Worm (Caenorhabditis elegans) whole organism, L2 larva: ENCODE data around the gene ncl-1.
A peak's percentile ranks its signal among the peaks of the same experiment; 100 is the strongest.

Experiments used
- C34F6.9 ChIP-seq: fragments of 150-350 bp; optimal IDR thresholded peaks from 2 replicates; lab custom pipeline; 2014; ENCODE audit warnings: missing biosample characterization, missing genetic modification characterization
- F13H6.1 ChIP-seq: sonication (generic microtip); optimal IDR thresholded peaks from 2 replicates; lab custom pipeline; 2016; ENCODE audit warnings: missing genetic modification characterization, missing compliant biosample characterization
- Y55F3AM.14 ChIP-seq: fragments of 200-800 bp; sonication (Bioruptor generic); optimal IDR thresholded peaks from 2 replicates; lab custom pipeline; 2018; ENCODE audit warnings: mild to moderate bottlenecking, missing genetic modification characterization, missing compliant biosample characterization
- ZK546.5 ChIP-seq: sonication (generic microtip); optimal IDR thresholded peaks from 2 replicates; lab custom pipeline; 2017; ENCODE audit warnings: missing biosample characterization, missing genetic modification characterization
- ama-1 ChIP-seq: fragments of 150-350 bp; optimal IDR thresholded peaks from 2 replicates; lab custom pipeline; 2018; ENCODE audit warnings: inconsistent platforms
- blmp-1 ChIP-seq: sonication (generic microtip); optimal IDR thresholded peaks from 2 replicates; lab custom pipeline; 2017; ENCODE audit warnings: missing genetic modification characterization, mild to moderate bottlenecking, missing compliant biosample characterization, antibody characterized with exemption, moderate library complexity; ENCODE audit not compliant: insufficient read depth
- ceh-16 ChIP-seq: fragments of 150-350 bp; optimal IDR thresholded peaks from 2 replicates; lab custom pipeline; 2014; ENCODE audit warnings: missing biosample characterization, missing genetic modification characterization
- dmd-4 ChIP-seq: sonication (generic microtip); optimal IDR thresholded peaks from 2 replicates; lab custom pipeline; 2017; ENCODE audit warnings: missing biosample characterization, missing genetic modification characterization
- egl-27 ChIP-seq: sonication (generic microtip); optimal IDR thresholded peaks from 3 replicates; lab custom pipeline; 2017; ENCODE audit warnings: missing biosample characterization, missing genetic modification reagents, missing genetic modification characterization
- elt-1 ChIP-seq: fragments of 150-350 bp; optimal IDR thresholded peaks from 2 replicates; lab custom pipeline; 2014; ENCODE audit warnings: missing biosample characterization, missing genetic modification characterization
- elt-3 ChIP-seq: sonication (generic microtip); optimal IDR thresholded peaks from 2 replicates; lab custom pipeline; 2017; ENCODE audit warnings: missing biosample characterization, missing genetic modification characterization
- fos-1 ChIP-seq: fragments of 150-350 bp; optimal IDR thresholded peaks from 2 replicates; lab custom pipeline; 2014; ENCODE audit warnings: missing biosample characterization, missing genetic modification characterization
- lin-11 ChIP-seq: fragments of 150-350 bp; sonication (generic microtip); optimal IDR thresholded peaks from 2 replicates; lab custom pipeline; 2014; ENCODE audit warnings: missing biosample characterization, missing genetic modification characterization, inconsistent platforms, mixed read lengths
- lin-13 ChIP-seq: fragments of 150-350 bp; optimal IDR thresholded peaks from 2 replicates; lab custom pipeline; 2014; ENCODE audit warnings: missing biosample characterization, missing genetic modification reagents, missing genetic modification characterization
- mab-5 ChIP-seq: fragments of 150-350 bp; optimal IDR thresholded peaks from 2 replicates; lab custom pipeline; 2014; ENCODE audit warnings: missing biosample characterization, missing genetic modification characterization
- mbf-1 ChIP-seq: sonication (generic microtip); optimal IDR thresholded peaks from 2 replicates; lab custom pipeline; 2017; ENCODE audit warnings: missing biosample characterization, missing genetic modification characterization
- mdl-1 ChIP-seq, 2 experiments: fragments of 150-350 bp in 1 of 2; sonication (generic microtip) in 1 of 2; optimal IDR thresholded peaks; 2 replicates each; lab custom pipeline; 2017; ENCODE audit warnings: missing biosample characterization in 2 of 2, missing genetic modification characterization in 2 of 2
- nhr-12 ChIP-seq: fragments of 150-350 bp; optimal IDR thresholded peaks from 2 replicates; lab custom pipeline; 2014; ENCODE audit warnings: missing biosample characterization, missing genetic modification characterization
- nhr-129 ChIP-seq: fragments of 150-350 bp; optimal IDR thresholded peaks from 2 replicates; lab custom pipeline; 2014; ENCODE audit warnings: missing biosample characterization, missing genetic modification characterization
- nhr-6 ChIP-seq: fragments of 150-350 bp; optimal IDR thresholded peaks from 2 replicates; lab custom pipeline; 2014; ENCODE audit warnings: missing biosample characterization, missing genetic modification characterization
- nhr-77 ChIP-seq: fragments of 150-350 bp; optimal IDR thresholded peaks from 2 replicates; lab custom pipeline; 2014; ENCODE audit warnings: missing biosample characterization, missing genetic modification characterization
- sem-4 ChIP-seq: fragments of 150-350 bp; optimal IDR thresholded peaks from 2 replicates; lab custom pipeline; 2014; ENCODE audit warnings: missing biosample characterization, missing genetic modification reagents, missing genetic modification characterization
- skn-1 ChIP-seq: sonication (generic microtip); optimal IDR thresholded peaks from 2 replicates; lab custom pipeline; 2017; ENCODE audit warnings: missing biosample characterization, missing genetic modification characterization
- sma-3 ChIP-seq: sonication (generic microtip); optimal IDR thresholded peaks from 2 replicates; lab custom pipeline; 2016; ENCODE audit warnings: missing genetic modification reagents, missing genetic modification characterization, missing compliant biosample characterization
- snpc-4 ChIP-seq: fragments of 150-350 bp; optimal IDR thresholded peaks from 2 replicates; lab custom pipeline; 2014; ENCODE audit warnings: missing biosample characterization, missing genetic modification characterization
- unc-39 ChIP-seq: fragments of 150-350 bp; optimal IDR thresholded peaks from 2 replicates; lab custom pipeline; 2014; ENCODE audit warnings: missing biosample characterization, missing genetic modification characterization
- unc-55 ChIP-seq: fragments of 150-350 bp; sonication (generic microtip); optimal IDR thresholded peaks from 3 replicates; lab custom pipeline; 2014; ENCODE audit warnings: missing biosample characterization, missing genetic modification reagents, missing genetic modification characterization
- unc-62 ChIP-seq: fragments of 150-350 bp; optimal IDR thresholded peaks from 2 replicates; lab custom pipeline; 2014; ENCODE audit warnings: missing biosample characterization, missing genetic modification reagents, missing genetic modification characterization
- zag-1 ChIP-seq: fragments of 150-350 bp; optimal IDR thresholded peaks from 2 replicates; lab custom pipeline; 2014; ENCODE audit warnings: missing biosample characterization, missing genetic modification characterization
- ztf-4 ChIP-seq: fragments of 150-350 bp; optimal IDR thresholded peaks from 2 replicates; lab custom pipeline; 2014; ENCODE audit warnings: missing biosample characterization, missing genetic modification characterization

ncl-1 gene

ce11 chrIII:7719364-7719936 is at the start of gene ncl-1:
Gene ncl-1 (plus strand): TSS chrIII:7719729.
- TF ChIP-seq nhr-129 (peak; percentile 76), egl-27 (tag; lab: Kevin White, UChicago) (no peak), Y55F3AM.14 (GFP tag; lab: Kevin White, UChicago) (no peak), lin-13 (GFP tag; lab: Kevin White, UChicago) (peak; percentile 51), C34F6.9 (tag; lab: Kevin White, UChicago) (peak; percentile 46)

- no peak for TF ChIP-seq Y55F3AM.14 (GFP tag; lab: Kevin White, UChicago)
- TF ChIP-seq lin-11 (tag; lab: Kevin White, UChicago), result no peak
- no peak for TF ChIP-seq nhr-12
- TF ChIP-seq ceh-16, result no peak
- no peak for TF ChIP-seq nhr-6 (tag; lab: Kevin White, UChicago)
- TF ChIP-seq egl-27 (tag; lab: Kevin White, UChicago), result no peak
- no peak for TF ChIP-seq zag-1 (tag; lab: Kevin White, UChicago)
- no peak for TF ChIP-seq mbf-1 (tag; lab: Kevin White, UChicago)
- TF ChIP-seq fos-1 (tag; lab: Kevin White, UChicago), result no peak
- no peak for TF ChIP-seq mdl-1 (tag; optimal IDR thresholded peaks at IDR 0.05; lab: Kevin White, UChicago)
- TF ChIP-seq blmp-1 (tag; lab: Kevin White, UChicago), result no peak
Observed at ce11 chrIII:7672411-7672810, 47.1 kb upstream of the ncl-1 start.

ce11 chrIII:7692287-7692686 is 27.2 kb upstream of the ncl-1 start:
- no peak for TF ChIP-seq skn-1
- no peak for TF ChIP-seq snpc-4
- TF ChIP-seq nhr-129, result no peak
- TF ChIP-seq blmp-1 (tag; lab: Kevin White, UChicago), result no peak
- TF ChIP-seq unc-62 (GFP tag; lab: Kevin White, UChicago), result no peak
- TF ChIP-seq, all 48 proteins: peak for 0

ce11 chrIII:7694274-7694673 is 25.3 kb upstream of the ncl-1 start, which contains the start of gene C18H2.5:
Gene C18H2.5 (minus strand): TSS chrIII:7694374.
- no peak for TF ChIP-seq elt-3
- TF ChIP-seq ZK546.5 (tag; lab: Kevin White, UChicago), result no peak
- no peak for TF ChIP-seq ama-1 (lab: Kevin White, UChicago)
- no peak for TF ChIP-seq dmd-4 (tag; lab: Kevin White, UChicago)
- TF ChIP-seq Y55F3AM.14 (GFP tag; lab: Kevin White, UChicago), result no peak
- no peak for TF ChIP-seq ztf-4 (tag; lab: Kevin White, UChicago)
- TF ChIP-seq unc-62 (GFP tag; lab: Kevin White, UChicago), result no peak
- no peak for TF ChIP-seq C34F6.9 (tag; lab: Kevin White, UChicago)

- TF ChIP-seq unc-39 (tag; lab: Kevin White, UChicago), result no peak
- TF ChIP-seq ZK546.5 (tag; lab: Kevin White, UChicago), result no peak
- no peak for TF ChIP-seq F13H6.1 (tag; lab: Kevin White, UChicago)
- no peak for TF ChIP-seq mab-5 (tag; lab: Kevin White, UChicago)
- no peak for TF ChIP-seq unc-55
- no peak for TF ChIP-seq sem-4 (tag; lab: Kevin White, UChicago)
- no peak for TF ChIP-seq elt-1 (tag; lab: Kevin White, UChicago)
- TF ChIP-seq ceh-16, result no peak
- no peak for TF ChIP-seq mdl-1 (tag; optimal IDR thresholded peaks at IDR 0.05; lab: Kevin White, UChicago)
- TF ChIP-seq nhr-129, result no peak
- TF ChIP-seq sma-3 (GFP tag; lab: Kevin White, UChicago), result no peak
- TF ChIP-seq Y55F3AM.14 (GFP tag; lab: Kevin White, UChicago), result no peak
Observed at ce11 chrIII:7703474-7703873, 16.1 kb upstream of the ncl-1 start.

ce11 chrIII:7709391-7709790 is 10.1 kb upstream of the ncl-1 start, which contains the start of gene lin-13:
Gene lin-13 (minus strand): TSS chrIII:7709491.
- TF ChIP-seq nhr-77 (tag; lab: Kevin White, UChicago), result no peak
- TF ChIP-seq dmd-4 (tag; lab: Kevin White, UChicago), result no peak
- no peak for TF ChIP-seq C34F6.9 (tag; lab: Kevin White, UChicago)
